Fruit fly (Drosophila melanogaster): ENCODE measurements around the gene CG14712.

CG14712 gene

dm6 chr3R:11617849-11618248 lies 10.7 kb upstream of the CG14712 start:
- TF ChIP-seq CG10209 (GFP tag; optimal IDR thresholded peaks at IDR 0.05) (no peak), CG15073 (GFP tag; optimal IDR thresholded peaks at IDR 0.05) (peak; percentile 94), CG7556 (GFP tag; optimal IDR thresholded peaks at IDR 0.05) (no peak), CG18011 (GFP tag; optimal IDR thresholded peaks at IDR 0.05) (no peak), Ets97D (GFP tag; optimal IDR thresholded peaks at IDR 0.05) (no peak), Ets65A (GFP tag) (peak; percentile 56), Med (GFP tag) (peak; percentile 48), CG31388 (GFP tag; optimal IDR thresholded peaks at IDR 0.05) (no peak), lilli (GFP tag; optimal IDR thresholded peaks at IDR 0.05) (no peak), CG5953 (GFP tag; IDR thresholded peaks at IDR 0.05) (peak; percentile 10; the same call in 1 of the 2 replicates), CG9932 (GFP tag; IDR thresholded peaks at IDR 0.05) (peak; percentile 2; the same call in 1 of the 2 replicates)

dm6 chr3R:11618879-11619278 lies 9.7 kb upstream of the CG14712 start:
- TF ChIP-seq NfI (GFP tag; optimal IDR thresholded peaks at IDR 0.05) (no peak), CG17568 (GFP tag; optimal IDR thresholded peaks at IDR 0.05) (no peak), BtbVII (GFP tag; optimal IDR thresholded peaks at IDR 0.05) (no peak), eve (GFP tag; optimal IDR thresholded peaks at IDR 0.05) (no peak), CG6791 (GFP tag; IDR thresholded peaks at IDR 0.05; ENCODE audit: partially characterized antibody) (peak; percentile 43; the same call in 1 of the 3 replicates), zfh1 (GFP tag; IDR thresholded peaks at IDR 0.05) (peak; percentile 28; the same call in 1 of the 3 replicates), ara (GFP tag; IDR thresholded peaks at IDR 0.05) (no peak), nerfin-1 (tag; optimal IDR thresholded peaks at IDR 0.05) (peak; percentile 72), CG4328 (GFP tag; optimal IDR thresholded peaks at IDR 0.05) (no peak), dimm (GFP tag; IDR thresholded peaks at IDR 0.05) (no peak), CG6813 (GFP tag; optimal IDR thresholded peaks at IDR 0.05) (no peak), CG7271 (tag; optimal IDR thresholded peaks at IDR 0.05) (no peak), NC2α (GFP tag; optimal IDR thresholded peaks at IDR 0.05) (no peak), NFAT (GFP tag; IDR thresholded peaks at IDR 0.05) (no peak), CG7839 (tag; optimal IDR thresholded peaks at IDR 0.05) (no peak), CG6765 (GFP tag; optimal IDR thresholded peaks at IDR 0.05) (no peak), CG2889 (GFP tag; IDR thresholded peaks at IDR 0.05) (no peak), danr (GFP tag; IDR thresholded peaks at IDR 0.05) (no peak), CG2116 (GFP tag; optimal IDR thresholded peaks at IDR 0.05) (no peak), CG33213 (GFP tag; optimal IDR thresholded peaks at IDR 0.05) (no peak), CG10209 (GFP tag; optimal IDR thresholded peaks at IDR 0.05) (no peak), Doc2 (GFP tag; IDR thresholded peaks at IDR 0.05) (no peak), Nf-YC (tag; optimal IDR thresholded peaks at IDR 0.05) (no peak), nau (GFP tag; optimal IDR thresholded peaks at IDR 0.05) (no peak), al (GFP tag; IDR thresholded peaks at IDR 0.05) (no peak), CG12744 (GFP tag; optimal IDR thresholded peaks at IDR 0.05) (no peak), peb (GFP tag; IDR thresholded peaks at IDR 0.05) (no peak), CG9876 (GFP tag; optimal IDR thresholded peaks at IDR 0.05) (no peak), zen (tag; optimal IDR thresholded peaks at IDR 0.05) (peak; percentile 4), shn (GFP tag; optimal IDR thresholded peaks at IDR 0.05) (no peak), CG16813 (GFP tag; IDR thresholded peaks at IDR 0.05; ENCODE audit: partially characterized antibody) (0 out of 3 replicates have a peak, but pooled peaks have one; percentile 41), YL-1 (GFP tag; optimal IDR thresholded peaks at IDR 0.05) (no peak), bsh (GFP tag; optimal IDR thresholded peaks at IDR 0.05) (no peak), Dref (GFP tag; IDR thresholded peaks at IDR 0.05) (no peak), CG7963 (GFP tag; IDR thresholded peaks at IDR 0.05; ENCODE audit: partially characterized antibody) (no peak), CG13287 (GFP tag; IDR thresholded peaks at IDR 0.05; ENCODE audit: partially characterized antibody) (no peak), CG4282 (GFP tag; optimal IDR thresholded peaks at IDR 0.05) (no peak), fd3F (GFP tag; optimal IDR thresholded peaks at IDR 0.05) (no peak), Hand (GFP tag; optimal IDR thresholded peaks at IDR 0.05) (no peak), corto (GFP tag; optimal IDR thresholded peaks at IDR 0.05) (no peak)

Measured in whole organism, embryonic.